Fruit fly (Drosophila melanogaster) whole organism, adult: ENCODE results near the gene Stt3A.

Experiments
- CG11617 ChIP-seq: fragments of 200-800 bp; sonication (Bioruptor generic); optimal IDR thresholded peaks from 2 replicates; lab custom pipeline; 2017; ENCODE audit warnings: mild to moderate bottlenecking, missing biosample characterization, missing genetic modification reagents, missing genetic modification characterization
- CG12768 ChIP-seq: fragments of 200-800 bp; sonication (Bioruptor generic); optimal IDR thresholded peaks from 2 replicates; lab custom pipeline; 2017; ENCODE audit warnings: missing biosample characterization, missing genetic modification characterization, mild to moderate bottlenecking, moderate library complexity, missing genetic modification reagents
- CG7101 ChIP-seq: fragments of 200-800 bp; sonication (Bioruptor generic); optimal IDR thresholded peaks from 2 replicates; lab custom pipeline; 2018; ENCODE audit warnings: missing biosample characterization, mild to moderate bottlenecking, missing genetic modification characterization, moderate library complexity
- Clk ChIP-seq: fragments of 200-800 bp; sonication (Bioruptor generic); optimal IDR thresholded peaks from 2 replicates; lab custom pipeline; 2017; ENCODE audit warnings: missing biosample characterization, missing genetic modification characterization
- Crg-1 ChIP-seq: fragments of 200-800 bp; sonication (Bioruptor generic); optimal IDR thresholded peaks from 2 replicates; lab custom pipeline; 2016; ENCODE audit warnings: missing biosample characterization, missing genetic modification characterization
- cnc ChIP-seq, 2 experiments: fragments of >200 bp; optimal IDR thresholded peaks; 2 replicates each; lab custom pipeline; 2017
- ovo ChIP-seq: fragments of 200-800 bp; sonication (Bioruptor generic); optimal IDR thresholded peaks from 2 replicates; lab custom pipeline; 2016; ENCODE audit warnings: missing biosample characterization, missing genetic modification characterization
- tj ChIP-seq: fragments of 200-800 bp; sonication (Bioruptor generic); optimal IDR thresholded peaks from 3 replicates; lab custom pipeline; 2017; ENCODE audit warnings: missing biosample characterization, mild to moderate bottlenecking, missing genetic modification characterization, moderate library complexity

dm6 chrX:21025788-21026187 lies 27.9 kb downstream of the Stt3A start, which contains the start of gene r-cup:
- TF ChIP-seq CG7101 (tag; lab: Kevin White, UChicago) = no peak
- TF ChIP-seq cnc (optimal IDR thresholded peaks at IDR 0.05; lab: Kevin White, UChicago) = no peak
- no peak for TF ChIP-seq tj (GFP tag; lab: Kevin White, UChicago)
- no peak for TF ChIP-seq CG11617 (GFP tag; lab: Kevin White, UChicago)
- no peak for TF ChIP-seq ovo (GFP tag; lab: Kevin White, UChicago)
- TF ChIP-seq Crg-1 (GFP tag; lab: Kevin White, UChicago) = no peak
- TF ChIP-seq CG12768 (GFP tag; lab: Kevin White, UChicago) = no peak
- TF ChIP-seq Clk (GFP tag; lab: Kevin White, UChicago) = no peak
